Worm (Caenorhabditis elegans) whole organism, L4/young adult: ENCODE results near the gene ints-9.

Source experiments
- W03F9.2 ChIP-seq: fragments of 150-350 bp; optimal IDR thresholded peaks from 2 replicates; lab custom pipeline; 2014; ENCODE audit warnings: missing biosample characterization, missing genetic modification characterization
- dao-5 ChIP-seq: sonication (generic microtip); optimal IDR thresholded peaks from 2 replicates; lab custom pipeline; 2016; ENCODE audit warnings: missing genotype, missing genetic modification characterization, moderate library complexity, missing compliant biosample characterization
- him-1 ChIP-seq: sonication (generic microtip); optimal IDR thresholded peaks from 2 replicates; lab custom pipeline; 2016; ENCODE audit warnings: missing genotype, missing genetic modification reagents, missing genetic modification characterization, missing compliant biosample characterization

Gene ints-9

ce11 chrV:7562947-7563346, 12.7 kb upstream of the ints-9 start, which contains the start of gene F19F10.1:
F19F10.1 (plus strand) TSS chrV:7563247.
- TF ChIP-seq dao-5 (tag; lab: Kevin White, UChicago), result no peak
- TF ChIP-seq him-1 (tag; lab: Kevin White, UChicago), result no peak
- TF ChIP-seq W03F9.2, result no peak

- TF ChIP-seq W03F9.2, result no peak
- TF ChIP-seq him-1 (tag; lab: Kevin White, UChicago), result no peak
- TF ChIP-seq dao-5 (tag; lab: Kevin White, UChicago), result no peak
Observed at ce11 chrV:7570290-7570689, 5.3 kb upstream of the ints-9 start, which contains the start of gene clec-212. clec-212 (minus strand) TSS chrV:7570390.

- TF ChIP-seq him-1 (tag; lab: Kevin White, UChicago) (no peak), W03F9.2 (no peak), dao-5 (tag; lab: Kevin White, UChicago) (no peak)
Observed at ce11 chrV:7570955-7571354, 4.6 kb upstream of the ints-9 start, which contains the start of gene F19F10.14. F19F10.14 (minus strand) TSS chrV:7571055.

ce11 chrV:7580378-7580777, 4.8 kb downstream of the ints-9 start, which contains the start of gene ets-6:
ets-6 (minus strand) TSS chrV:7580546.
- TF ChIP-seq him-1 (tag; lab: Kevin White, UChicago) (no peak), W03F9.2 (peak; percentile 28), dao-5 (tag; lab: Kevin White, UChicago) (no peak)

ce11 chrV:7587637-7588036, 12.0 kb downstream of the ints-9 start, which contains the start of the genes F19F10.11 and C50E3.5:
F19F10.11 (minus strand) TSS chrV:7587704.
C50E3.5 (plus strand) TSS chrV:7587996.
- TF ChIP-seq him-1 (tag; lab: Kevin White, UChicago), result no peak
- peak; percentile 64 for TF ChIP-seq W03F9.2
- no peak for TF ChIP-seq dao-5 (tag; lab: Kevin White, UChicago)

ce11 chrV:7590454-7590853, 14.9 kb downstream of the ints-9 start, which contains the start of gene C50E3.6:
C50E3.6 (minus strand) TSS chrV:7590554.
- TF ChIP-seq him-1 (tag; lab: Kevin White, UChicago) (no peak), dao-5 (tag; lab: Kevin White, UChicago) (no peak), W03F9.2 (no peak)

- TF ChIP-seq W03F9.2 (no peak), him-1 (tag; lab: Kevin White, UChicago) (no peak), dao-5 (tag; lab: Kevin White, UChicago) (no peak)
Observed at ce11 chrV:7595132-7595531, 19.5 kb downstream of the ints-9 start.

ce11 chrV:7598269-7598668, 22.7 kb downstream of the ints-9 start, which contains the start of gene C50E3.7:
C50E3.7 (minus strand) TSS chrV:7598369.
- TF ChIP-seq dao-5 (tag; lab: Kevin White, UChicago), result no peak
- no peak for TF ChIP-seq W03F9.2
- TF ChIP-seq him-1 (tag; lab: Kevin White, UChicago), result no peak

- TF ChIP-seq him-1 (tag; lab: Kevin White, UChicago), result no peak
- no peak for TF ChIP-seq dao-5 (tag; lab: Kevin White, UChicago)
- no peak for TF ChIP-seq W03F9.2
Observed at ce11 chrV:7600149-7600548, 24.5 kb downstream of the ints-9 start, which contains the start of gene C50E3.9. C50E3.9 (minus strand) TSS chrV:7600249.

ce11 chrV:7601443-7601842, 25.8 kb downstream of the ints-9 start, which contains the start of gene scl-26:
scl-26 (minus strand) TSS chrV:7601543.
- TF ChIP-seq dao-5 (tag; lab: Kevin White, UChicago) (no peak), him-1 (tag; lab: Kevin White, UChicago) (no peak)

- TF ChIP-seq him-1 (tag; lab: Kevin White, UChicago) (no peak), dao-5 (tag; lab: Kevin White, UChicago) (no peak), W03F9.2 (no peak)
Observed at ce11 chrV:7603404-7603803, 27.8 kb downstream of the ints-9 start, which contains the start of gene C50E3.11. C50E3.11 (minus strand) TSS chrV:7603486.

ce11 chrV:7604858-7605257, 29.3 kb downstream of the ints-9 start, which contains the start of gene clec-213:
clec-213 (plus strand) TSS chrV:7605158.
- no peak for TF ChIP-seq W03F9.2
- TF ChIP-seq dao-5 (tag; lab: Kevin White, UChicago), result no peak
- no peak for TF ChIP-seq him-1 (tag; lab: Kevin White, UChicago)

- TF ChIP-seq him-1 (tag; lab: Kevin White, UChicago) (no peak), W03F9.2 (no peak), dao-5 (tag; lab: Kevin White, UChicago) (no peak)
Observed at ce11 chrV:7609698-7610420, 34.3 kb downstream of the ints-9 start, which contains the start of the genes folt-3 and clec-214. folt-3 (minus strand) TSS chrV:7609748. clec-214 (plus strand) TSS chrV:7610370.

ce11 chrV:7612044-7612443, 36.4 kb downstream of the ints-9 start, which contains the start of gene clec-215:
clec-215 (plus strand) TSS chrV:7612344.
- no peak for TF ChIP-seq dao-5 (tag; lab: Kevin White, UChicago)
- TF ChIP-seq W03F9.2, result no peak
- no peak for TF ChIP-seq him-1 (tag; lab: Kevin White, UChicago)
